Fruit fly (Drosophila melanogaster): ENCODE results near the gene Cp7Fc.

Cp7Fc gene

DNA sequence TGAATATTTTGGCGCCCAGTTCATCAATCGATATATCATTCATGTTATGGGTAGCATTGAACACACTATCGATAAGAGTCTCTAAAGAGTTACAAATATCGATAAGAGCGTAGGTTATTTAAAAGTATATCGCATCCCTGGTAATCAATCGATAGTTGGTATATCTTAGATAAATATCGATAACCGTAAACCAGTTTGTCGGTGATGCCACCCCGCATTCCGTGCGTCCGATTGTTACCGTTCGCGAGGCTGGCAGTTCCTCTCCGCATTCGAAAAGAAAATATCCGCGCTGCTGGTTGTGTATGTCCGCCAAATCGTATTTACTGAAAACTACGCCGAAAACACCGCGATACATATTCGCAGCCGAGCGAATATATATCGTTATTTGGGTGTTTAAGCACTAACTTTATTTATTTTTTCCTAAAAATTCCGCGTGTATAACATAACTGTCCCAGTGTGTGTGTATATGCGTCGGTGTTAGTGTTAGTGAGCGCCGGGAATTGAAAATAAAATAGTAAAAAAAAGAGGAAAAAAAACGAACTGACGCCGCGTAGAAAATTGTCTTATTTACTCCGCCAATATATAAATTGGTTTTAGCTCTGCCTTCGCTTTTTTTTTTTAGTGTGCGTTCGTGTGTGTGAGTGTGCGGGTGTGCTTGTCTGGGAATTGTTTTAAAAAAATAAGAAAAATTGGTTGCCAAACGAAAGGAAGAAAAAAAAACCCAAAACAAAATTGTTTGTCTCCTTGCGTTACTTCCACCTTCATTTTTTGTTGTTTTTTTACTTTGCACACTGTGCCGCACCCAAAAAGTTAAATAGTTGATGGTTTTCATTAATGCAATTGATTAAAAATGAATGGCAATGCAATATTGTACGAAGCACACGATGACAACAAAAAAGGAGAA, 40.5 kb downstream of the Cp7Fc start, which contains the start of gene Nrg (continued):
- peak; percentile 50 for TF ChIP-seq sug (tag; optimal IDR thresholded peaks at IDR 0.05)
- no peak for TF ChIP-seq Blimp-1 (GFP tag; optimal IDR thresholded peaks at IDR 0.05)
- no peak for TF ChIP-seq C15 (GFP tag; IDR thresholded peaks at IDR 0.05)
- peak; percentile 98 for TF ChIP-seq ato (GFP tag; IDR thresholded peaks at IDR 0.05; ENCODE audit: partially characterized antibody)
- no peak for TF ChIP-seq CG5180 (GFP tag; optimal IDR thresholded peaks at IDR 0.05)
- 0 out of 3 replicates have a peak, but pooled peaks have one; percentile 52 for TF ChIP-seq otp (GFP tag; IDR thresholded peaks at IDR 0.05)
- no peak for TF ChIP-seq CG10431 (GFP tag; optimal IDR thresholded peaks at IDR 0.05)
- no peak for TF ChIP-seq kni (GFP tag; optimal IDR thresholded peaks at IDR 0.05)
- no peak for TF ChIP-seq Sry-β (GFP tag; optimal IDR thresholded peaks at IDR 0.05)
- TF ChIP-seq gce (GFP tag; IDR thresholded peaks at IDR 0.05): no peak
- no peak for TF ChIP-seq CG11085 (GFP tag; IDR thresholded peaks at IDR 0.05)
- TF ChIP-seq chinmo (GFP tag; IDR thresholded peaks at IDR 0.05; ENCODE audit: partially characterized antibody): peak; percentile 99
- TF ChIP-seq CG16813 (GFP tag; IDR thresholded peaks at IDR 0.05; ENCODE audit: partially characterized antibody): peak; percentile 99
- TF ChIP-seq knrl (GFP tag; IDR thresholded peaks at IDR 0.05; ENCODE audit: partially characterized antibody): peak; percentile 98
- no peak for TF ChIP-seq CG2889 (GFP tag; IDR thresholded peaks at IDR 0.05)
- peak; percentile 61 for TF ChIP-seq sob (GFP tag; IDR thresholded peaks at IDR 0.05)
- no peak for TF ChIP-seq CG14050 (GFP tag; IDR thresholded peaks at IDR 0.05)
- TF ChIP-seq z (GFP tag; IDR thresholded peaks at IDR 0.05): peak; percentile 49; the same call in 1 of the 3 replicates
- no peak for TF ChIP-seq tio (GFP tag; optimal IDR thresholded peaks at IDR 0.05)
- no peak for TF ChIP-seq ewg (GFP tag; optimal IDR thresholded peaks at IDR 0.05)
- no peak for TF ChIP-seq CG4854 (GFP tag; optimal IDR thresholded peaks at IDR 0.05)
- TF ChIP-seq CG18476 (GFP tag; optimal IDR thresholded peaks at IDR 0.05): no peak
- TF ChIP-seq CG4404 (GFP tag; IDR thresholded peaks at IDR 0.05): no peak
- no peak for TF ChIP-seq ac (GFP tag; optimal IDR thresholded peaks at IDR 0.05)
- TF ChIP-seq ftz-f1 (GFP tag; optimal IDR thresholded peaks at IDR 0.05): peak; percentile 15
- TF ChIP-seq vfl (GFP tag; optimal IDR thresholded peaks at IDR 0.05): no peak
- no peak for TF ChIP-seq CG9727 (GFP tag; optimal IDR thresholded peaks at IDR 0.05)
- TF ChIP-seq oc (tag; optimal IDR thresholded peaks at IDR 0.05): peak; percentile 5
- TF ChIP-seq CG42726 (GFP tag; IDR thresholded peaks at IDR 0.05; ENCODE audit: partially characterized antibody): peak; percentile 99
- TF ChIP-seq ab (GFP tag; optimal IDR thresholded peaks at IDR 0.05): no peak
- TF ChIP-seq trem (tag; optimal IDR thresholded peaks at IDR 0.05): peak; percentile 95
- TF ChIP-seq CG16779 (GFP tag; IDR thresholded peaks at IDR 0.05): no peak
- no peak for TF ChIP-seq Trl (optimal IDR thresholded peaks at IDR 0.05)
- peak; percentile 37 for TF ChIP-seq Trl (GFP tag; optimal IDR thresholded peaks at IDR 0.05)
- TF ChIP-seq mam (GFP tag; optimal IDR thresholded peaks at IDR 0.05): no peak
- TF ChIP-seq CG11247 (GFP tag; IDR thresholded peaks at IDR 0.05): no peak
- TF ChIP-seq Dip3 (GFP tag; optimal IDR thresholded peaks at IDR 0.05): no peak
- no peak for TF ChIP-seq CG1647 (GFP tag; optimal IDR thresholded peaks at IDR 0.05)
- TF ChIP-seq grau (tag; optimal IDR thresholded peaks at IDR 0.05): peak; percentile 47
- no peak for TF ChIP-seq yki (optimal IDR thresholded peaks at IDR 0.05)
- no peak for TF ChIP-seq CG5953 (GFP tag; IDR thresholded peaks at IDR 0.05)
- peak; percentile 98 for TF ChIP-seq BEAF-32 (GFP tag; optimal IDR thresholded peaks at IDR 0.05)
- TF ChIP-seq btn (GFP tag; optimal IDR thresholded peaks at IDR 0.05): no peak
- TF ChIP-seq CG6854 (GFP tag; optimal IDR thresholded peaks at IDR 0.05): no peak
- peak; percentile 100 for TF ChIP-seq zen2 (GFP tag; IDR thresholded peaks at IDR 0.05; ENCODE audit: partially characterized antibody)
- TF ChIP-seq CG11093 (GFP tag; IDR thresholded peaks at IDR 0.05): no peak
- peak; percentile 65 for TF ChIP-seq CG10543 (GFP tag; optimal IDR thresholded peaks at IDR 0.05)
- TF ChIP-seq CG12104 (GFP tag; optimal IDR thresholded peaks at IDR 0.05): no peak
- TF ChIP-seq CG10979 (tag; optimal IDR thresholded peaks at IDR 0.05): peak; percentile 1
